Worm (Caenorhabditis elegans) whole organism, L4/young adult: ENCODE data around the gene txt-9.

Experiments
- W03F9.2 ChIP-seq: fragments of 150-350 bp; optimal IDR thresholded peaks from 2 replicates; lab custom pipeline; 2014; ENCODE audit warnings: missing biosample characterization, missing genetic modification characterization
- him-1 ChIP-seq: sonication (generic microtip); optimal IDR thresholded peaks from 2 replicates; lab custom pipeline; 2016; ENCODE audit warnings: missing genotype, missing genetic modification reagents, missing genetic modification characterization, missing compliant biosample characterization

DNA sequence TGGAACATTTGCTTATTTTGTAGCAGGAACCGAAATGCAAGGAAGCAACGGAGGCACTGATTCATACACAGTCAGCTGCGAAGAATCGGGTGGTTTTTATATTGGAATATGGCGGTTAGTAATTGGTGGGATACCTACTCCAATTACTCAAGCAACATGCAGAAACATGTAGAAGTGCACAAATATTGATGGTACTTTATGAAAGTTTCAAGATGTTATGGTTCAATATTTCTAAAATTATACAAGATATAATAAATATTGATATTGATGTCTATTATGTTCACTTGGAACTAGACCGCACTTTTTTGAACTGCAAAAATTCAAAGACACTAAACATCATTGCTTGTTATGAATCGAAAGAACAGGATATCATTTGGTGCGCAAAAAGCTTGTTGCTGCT, 8.4 kb downstream of the txt-9 start, which contains the start of gene C04G6.13:
- no peak for TF ChIP-seq him-1 (tag; lab: Kevin White, UChicago)
- no peak for TF ChIP-seq W03F9.2 (tag; lab: Kevin White, UChicago)
